Fruit fly (Drosophila melanogaster) whole organism, embryonic: Measurements from ENCODE around the gene CG16789.
A peak's percentile ranks its signal among the peaks of the same experiment; 100 is the strongest.

Experiments used
- Ada2b ChIP-seq: fragments of 200-800 bp; sonication (Bioruptor generic); IDR thresholded peaks from 2 replicates; pipeline ENCODE4 v1.3.6; 2022; ENCODE audit warnings: missing biosample characterization, missing genetic modification characterization
- Adf1 ChIP-seq: fragments of 200-800 bp; sonication (Bioruptor generic); IDR thresholded peaks from 2 replicates; pipeline ENCODE4 v1.3.6; 2022; ENCODE audit warnings: missing biosample characterization, missing genetic modification characterization
- Aef1 ChIP-seq: fragments of 200-800 bp; sonication (Bioruptor generic); IDR thresholded peaks from 3 replicates; pipeline ENCODE4 v1.3.6; 2022; ENCODE audit warnings: missing biosample characterization, missing genetic modification characterization
- Awh ChIP-seq: fragments of 200-800 bp; sonication (Bioruptor generic); IDR thresholded peaks from 2 replicates; pipeline ENCODE4, ENCODE4 v1.3.6; 2022; ENCODE audit warnings: missing biosample characterization, missing genetic modification characterization
- Bdp1 ChIP-seq: fragments of 200-800 bp; sonication (Bioruptor generic); optimal IDR thresholded peaks from 3 replicates; lab custom pipeline; 2016; ENCODE audit warnings: missing biosample characterization, missing genetic modification characterization
- Bgb ChIP-seq: fragments of 200-800 bp; sonication (Bioruptor generic); IDR thresholded peaks from 2 replicates; pipeline ENCODE4 v1.3.6; 2022; ENCODE audit warnings: missing biosample characterization, missing genetic modification characterization; ENCODE audit not compliant: partially characterized antibody
- Blimp-1 ChIP-seq: fragments of 200-800 bp; sonication (Bioruptor generic); optimal IDR thresholded peaks from 3 replicates; lab custom pipeline; 2018; ENCODE audit warnings: missing biosample characterization, missing genetic modification characterization, mild to moderate bottlenecking, moderate library complexity, missing genetic modification reagents
- C15 ChIP-seq: fragments of 200-800 bp; sonication (Bioruptor generic); IDR thresholded peaks from 3 replicates; pipeline ENCODE4 v1.3.6; 2022; ENCODE audit warnings: missing biosample characterization, missing genetic modification characterization
- CG10321 ChIP-seq: fragments of 200-800 bp; sonication (Bioruptor generic); IDR thresholded peaks from 2 replicates; pipeline ENCODE4 v1.3.6; 2022; ENCODE audit warnings: missing biosample characterization, missing genetic modification characterization
- CG10654 ChIP-seq: fragments of 200-800 bp; sonication (Bioruptor generic); optimal IDR thresholded peaks from 2 replicates; lab custom pipeline; 2016; ENCODE audit warnings: missing biosample characterization, missing genetic modification characterization
- CG12219 ChIP-seq: fragments of 200-800 bp; sonication (Bioruptor generic); optimal IDR thresholded peaks from 3 replicates; lab custom pipeline; 2018; ENCODE audit warnings: missing biosample characterization, mild to moderate bottlenecking, missing genetic modification characterization
- CG12299 ChIP-seq: fragments of 200-800 bp; sonication (Bioruptor generic); optimal IDR thresholded peaks from 2 replicates; lab custom pipeline; 2018; ENCODE audit warnings: missing biosample characterization, mild to moderate bottlenecking, missing genetic modification characterization
- CG12391 ChIP-seq: fragments of 200-800 bp; sonication (Bioruptor generic); optimal IDR thresholded peaks from 3 replicates; lab custom pipeline; 2018; ENCODE audit warnings: missing biosample characterization, mild to moderate bottlenecking, missing genetic modification characterization, moderate library complexity
- CG13296 ChIP-seq: fragments of 200-800 bp; sonication (Bioruptor generic); optimal IDR thresholded peaks from 3 replicates; lab custom pipeline; 2018; ENCODE audit warnings: missing biosample characterization, mild to moderate bottlenecking, missing genetic modification characterization
- CG15011 ChIP-seq: fragments of 200-800 bp; sonication (Bioruptor generic); optimal IDR thresholded peaks from 3 replicates; lab custom pipeline; 2018; ENCODE audit warnings: missing biosample characterization, mild to moderate bottlenecking, missing genetic modification characterization
- CG15479 ChIP-seq: fragments of 200-800 bp; sonication (Bioruptor generic); optimal IDR thresholded peaks from 3 replicates; lab custom pipeline; 2019; ENCODE audit warnings: missing biosample characterization, mild to moderate bottlenecking, missing genetic modification characterization, moderate library complexity
- CG16815 ChIP-seq: fragments of 200-800 bp; sonication (Bioruptor generic); optimal IDR thresholded peaks from 3 replicates; lab custom pipeline; 2017; ENCODE audit warnings: missing biosample characterization, mild to moderate bottlenecking, missing genetic modification characterization
- CG17361 ChIP-seq: fragments of 200-800 bp; sonication (Bioruptor generic); IDR thresholded peaks from 3 replicates; pipeline ENCODE4 v1.3.6; 2022; ENCODE audit warnings: missing biosample characterization, missing genetic modification characterization
- CG18262 ChIP-seq: fragments of 200-800 bp; optimal IDR thresholded peaks from 3 replicates; lab custom pipeline; 2019; ENCODE audit warnings: missing biosample characterization, mild to moderate bottlenecking, missing genetic modification characterization, moderate library complexity
- CG18476 ChIP-seq: fragments of 200-800 bp; sonication (Bioruptor generic); optimal IDR thresholded peaks from 2 replicates; lab custom pipeline; 2016; ENCODE audit warnings: missing biosample characterization, mild to moderate bottlenecking, missing genetic modification characterization
- CG3407 ChIP-seq: fragments of 200-800 bp; sonication (Bioruptor generic); optimal IDR thresholded peaks from 2 replicates; lab custom pipeline; 2018; ENCODE audit warnings: missing biosample characterization, mild to moderate bottlenecking, missing genetic modification characterization
- CG34224 ChIP-seq: fragments of 200-800 bp; sonication (Bioruptor generic); IDR thresholded peaks from 3 replicates; pipeline ENCODE4 v1.3.6; 2022; ENCODE audit warnings: missing biosample characterization, missing genetic modification characterization; ENCODE audit not compliant: partially characterized antibody
- CG43689 ChIP-seq: fragments of 200-800 bp; sonication (Bioruptor generic); IDR thresholded peaks from 2 replicates; pipeline ENCODE4 v1.3.6; 2022; ENCODE audit warnings: missing biosample characterization, missing genetic modification characterization
- CG7745 ChIP-seq: fragments of 200-800 bp; sonication (Bioruptor generic); optimal IDR thresholded peaks from 2 replicates; lab custom pipeline; 2018; ENCODE audit warnings: missing biosample characterization, mild to moderate bottlenecking, missing genetic modification characterization, moderate library complexity
- CG8765 ChIP-seq: fragments of 200-800 bp; sonication (Bioruptor generic); IDR thresholded peaks from 2 replicates; pipeline ENCODE4 v1.3.6; 2022; ENCODE audit warnings: missing biosample characterization, missing genetic modification characterization
- CG9797 ChIP-seq: fragments of 200-800 bp; sonication (Bioruptor generic); optimal IDR thresholded peaks from 3 replicates; lab custom pipeline; 2018; ENCODE audit warnings: missing biosample characterization, mild to moderate bottlenecking, missing genetic modification characterization
- CkIIα-i1 ChIP-seq: fragments of 200-800 bp; sonication (Bioruptor generic); IDR thresholded peaks from 2 replicates; pipeline ENCODE4 v1.3.6; 2022; ENCODE audit warnings: missing biosample characterization, missing genetic modification characterization
- Deaf1 ChIP-seq: fragments of 200-800 bp; optimal IDR thresholded peaks from 3 replicates; lab custom pipeline; 2019; ENCODE audit warnings: missing biosample characterization, mild to moderate bottlenecking, missing genetic modification characterization, moderate library complexity
- Dek ChIP-seq: fragments of 200-800 bp; sonication (Bioruptor generic); optimal IDR thresholded peaks from 3 replicates; lab custom pipeline; 2019; ENCODE audit warnings: missing biosample characterization, mild to moderate bottlenecking, missing genetic modification characterization, moderate library complexity
- Ets97D ChIP-seq: fragments of 200-800 bp; sonication (Bioruptor generic); optimal IDR thresholded peaks from 3 replicates; lab custom pipeline; 2016; ENCODE audit warnings: missing biosample characterization, missing genetic modification characterization
- Fer1 ChIP-seq: fragments of 200-800 bp; sonication (Bioruptor generic); optimal IDR thresholded peaks from 2 replicates; lab custom pipeline; 2017; ENCODE audit warnings: missing biosample characterization, mild to moderate bottlenecking, missing genetic modification characterization
- GATAe ChIP-seq: fragments of 200-800 bp; sonication (Bioruptor generic); conservative IDR thresholded peaks from 2 replicates; pipeline ENCODE4 v1.3.6; 2022; ENCODE audit warnings: missing biosample characterization, missing genetic modification characterization
- H2.0 ChIP-seq: fragments of 200-800 bp; sonication (Bioruptor generic); IDR thresholded peaks from 2 replicates; pipeline ENCODE4 v1.3.6; 2022; ENCODE audit warnings: missing biosample characterization, missing genetic modification characterization
- HLH4C ChIP-seq: fragments of 200-800 bp; sonication (Bioruptor generic); IDR thresholded peaks from 3 replicates; pipeline ENCODE4 v1.3.6; 2022; ENCODE audit warnings: missing biosample characterization, missing genetic modification characterization; ENCODE audit not compliant: partially characterized antibody
- Mes4 ChIP-seq: fragments of 200-800 bp; sonication (Bioruptor generic); optimal IDR thresholded peaks from 2 replicates; lab custom pipeline; 2016; ENCODE audit warnings: missing biosample characterization, missing genetic modification characterization
- Neu2 ChIP-seq: fragments of 200-800 bp; sonication (Bioruptor generic); optimal IDR thresholded peaks from 3 replicates; lab custom pipeline; 2016; ENCODE audit warnings: missing biosample characterization, missing genetic modification characterization, borderline replicate concordance
- Rfx ChIP-seq: fragments of 200-800 bp; sonication (Bioruptor generic); IDR thresholded peaks from 2 replicates; pipeline ENCODE4 v1.3.6; 2022; ENCODE audit warnings: missing biosample characterization, missing genetic modification characterization
- bowl ChIP-seq: fragments of 200-800 bp; sonication (Bioruptor generic); IDR thresholded peaks from 2 replicates; pipeline ENCODE4 v1.3.6; 2022; ENCODE audit warnings: missing biosample characterization, missing genetic modification characterization
- chinmo ChIP-seq: fragments of 200-800 bp; sonication (Bioruptor generic); IDR thresholded peaks from 4 replicates; pipeline ENCODE4 v1.3.6; 2022; ENCODE audit warnings: missing biosample characterization, missing genetic modification characterization; ENCODE audit not compliant: partially characterized antibody
- chm ChIP-seq: fragments of 200-800 bp; sonication (Bioruptor generic); IDR thresholded peaks from 2 replicates; pipeline ENCODE4 v1.3.6; 2022; ENCODE audit warnings: missing biosample characterization, missing genetic modification characterization
- corto ChIP-seq: fragments of 200-800 bp; sonication (Bioruptor generic); optimal IDR thresholded peaks from 2 replicates; lab custom pipeline; 2016; ENCODE audit warnings: missing biosample characterization, mild to moderate bottlenecking, missing genetic modification characterization, moderate library complexity
- danr ChIP-seq: fragments of 200-800 bp; sonication (Bioruptor generic); IDR thresholded peaks from 2 replicates; pipeline ENCODE4 v1.3.6; 2022; ENCODE audit warnings: missing biosample characterization, missing genetic modification characterization
- dimm ChIP-seq: fragments of 200-800 bp; sonication (Bioruptor generic); IDR thresholded peaks from 2 replicates; pipeline ENCODE4 v1.3.6; 2022; ENCODE audit warnings: missing biosample characterization, missing genetic modification characterization
- dmrt11E ChIP-seq: fragments of 200-800 bp; sonication (Bioruptor generic); optimal IDR thresholded peaks from 3 replicates; lab custom pipeline; 2018; ENCODE audit warnings: missing biosample characterization, mild to moderate bottlenecking, missing genetic modification characterization, moderate library complexity
- eve ChIP-seq, 2 experiments: fragments of >200 bp; optimal IDR thresholded peaks; 2 replicates each; lab custom pipeline; 2017; ENCODE audit warnings: missing biosample characterization in 2 of 2, missing genetic modification characterization in 2 of 2
- gcm2 ChIP-seq: fragments of 200-800 bp; sonication (Bioruptor generic); optimal IDR thresholded peaks from 2 replicates; lab custom pipeline; 2016; ENCODE audit warnings: missing biosample characterization, missing genetic modification characterization
- ken ChIP-seq: fragments of 200-800 bp; sonication (Bioruptor generic); IDR thresholded peaks from 3 replicates; pipeline ENCODE4 v1.3.6; 2022; ENCODE audit warnings: missing biosample characterization, missing genetic modification characterization
- lbe ChIP-seq: fragments of 200-800 bp; sonication (Bioruptor generic); optimal IDR thresholded peaks from 2 replicates; lab custom pipeline; 2016; ENCODE audit warnings: missing biosample characterization, mild to moderate bottlenecking, missing genetic modification characterization
- p53 ChIP-seq: fragments of 200-800 bp; sonication (Bioruptor generic); optimal IDR thresholded peaks from 2 replicates; lab custom pipeline; 2016; ENCODE audit warnings: missing biosample characterization, missing genetic modification characterization
- pita ChIP-seq: fragments of 200-800 bp; sonication (Bioruptor generic); optimal IDR thresholded peaks from 2 replicates; lab custom pipeline; 2017; ENCODE audit warnings: missing biosample characterization, mild to moderate bottlenecking, missing genetic modification characterization
- ttk ChIP-seq: fragments of 200-800 bp; sonication (Bioruptor generic); IDR thresholded peaks from 2 replicates; pipeline ENCODE4 v2.1.2; 2022; ENCODE audit warnings: missing biosample characterization, missing genetic modification characterization
- vnd ChIP-seq: fragments of 200-800 bp; sonication (Bioruptor generic); IDR thresholded peaks from 3 replicates; pipeline ENCODE4 v1.3.6; 2022; ENCODE audit warnings: missing biosample characterization, missing genetic modification characterization; ENCODE audit not compliant: partially characterized antibody

CG16789 gene

DNA sequence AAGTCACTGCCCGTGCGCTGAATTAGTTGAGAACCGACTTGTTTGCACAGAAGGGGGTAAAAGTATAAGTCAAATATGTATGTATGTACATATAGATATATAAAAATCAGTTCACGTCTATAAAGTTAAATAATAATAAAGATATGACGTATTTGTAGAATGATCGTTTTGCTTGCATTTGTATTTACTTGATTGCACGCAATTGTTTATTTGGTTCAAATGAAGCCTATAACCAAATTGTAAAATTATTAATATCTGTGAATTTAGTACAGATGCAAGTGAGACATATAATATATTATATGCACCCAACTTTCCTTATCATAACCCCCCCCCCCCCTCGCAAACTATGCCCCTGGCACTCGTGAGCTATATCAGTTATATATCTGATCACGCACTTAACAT, 34.6 kb downstream of the CG16789 start (continued):
- no peak for TF ChIP-seq Ada2b (GFP tag; lab: Robert Waterston, UW)
- TF ChIP-seq Awh (GFP tag; lab: Robert Waterston, UW) = no peak
- no peak for TF ChIP-seq Bgb (GFP tag; lab: Robert Waterston, UW)
- TF ChIP-seq CG12219 = no peak
- no peak for TF ChIP-seq Adf1 (GFP tag; lab: Robert Waterston, UW)
- no peak for TF ChIP-seq vnd (GFP tag; lab: Robert Waterston, UW)
- no peak for TF ChIP-seq HLH4C
- TF ChIP-seq corto (GFP tag; lab: Kevin White, UChicago) = no peak
- peak; percentile 69 for TF ChIP-seq CG17361 (GFP tag; lab: Robert Waterston, UW)
- peak; percentile 72 for TF ChIP-seq CG15011
- no peak for TF ChIP-seq CG10654 (GFP tag; lab: Kevin White, UChicago)
- no peak for TF ChIP-seq CG9797
- TF ChIP-seq CG18262 = peak; percentile 56
- TF ChIP-seq chm (GFP tag; lab: Robert Waterston, UW) = no peak
- peak; percentile 26; the same call in 1 of the 3 replicates for TF ChIP-seq Aef1 (GFP tag; lab: Robert Waterston, UW)
- no peak for TF ChIP-seq C15 (GFP tag; lab: Robert Waterston, UW)
- no peak for TF ChIP-seq CG18476 (GFP tag; lab: Kevin White, UChicago)
- no peak for TF ChIP-seq CG12299
- TF ChIP-seq p53 (GFP tag; lab: Kevin White, UChicago) = no peak
- no peak for TF ChIP-seq CG10321 (GFP tag; lab: Robert Waterston, UW)
- no peak for TF ChIP-seq ttk (GFP tag; lab: Robert Waterston, UW)
- no peak for TF ChIP-seq CG15479 (GFP tag; lab: Kevin White, UChicago)
- TF ChIP-seq CG16815 (GFP tag; lab: Kevin White, UChicago) = peak; percentile 12
- TF ChIP-seq CG3407 (GFP tag; lab: Kevin White, UChicago) = peak; percentile 37
- TF ChIP-seq CkIIα-i1 (GFP tag; lab: Robert Waterston, UW) = no peak
- no peak for TF ChIP-seq CG34224 (GFP tag; lab: Robert Waterston, UW)
- TF ChIP-seq dimm (GFP tag; lab: Robert Waterston, UW) = no peak
- TF ChIP-seq Neu2 = no peak
- no peak for TF ChIP-seq lbe
- peak; percentile 22 for TF ChIP-seq CG12391 (tag; lab: Kevin White, UChicago)
- no peak for TF ChIP-seq Ets97D (GFP tag; lab: Kevin White, UChicago)
- no peak for TF ChIP-seq Bdp1 (GFP tag; lab: Kevin White, UChicago)
- TF ChIP-seq CG13296 = peak; percentile 33
- TF ChIP-seq bowl = no peak
- TF ChIP-seq pita (GFP tag; lab: Kevin White, UChicago) = no peak
- TF ChIP-seq ken (GFP tag; lab: Robert Waterston, UW) = no peak
- TF ChIP-seq GATAe (GFP tag; lab: Robert Waterston, UW) = no peak
- no peak for TF ChIP-seq gcm2 (GFP tag; lab: Kevin White, UChicago)
- TF ChIP-seq CG8765 (GFP tag; lab: Robert Waterston, UW) = no peak
- no peak for TF ChIP-seq danr (GFP tag; lab: Robert Waterston, UW)
- TF ChIP-seq CG43689 (GFP tag; lab: Robert Waterston, UW) = no peak
- peak; percentile 39 for TF ChIP-seq dmrt11E (tag; lab: Kevin White, UChicago)
- no peak for TF ChIP-seq H2.0
- TF ChIP-seq Rfx = no peak
- peak; percentile 36 for TF ChIP-seq Deaf1 (tag; lab: Kevin White, UChicago)
- no peak for TF ChIP-seq Mes4
- TF ChIP-seq chinmo (GFP tag; lab: Robert Waterston, UW) = no peak
- TF ChIP-seq CG7745 (tag; lab: Kevin White, UChicago) = no peak
- TF ChIP-seq Dek (tag; lab: Kevin White, UChicago) = no peak
- peak; percentile 68 for TF ChIP-seq Fer1 (GFP tag; lab: Kevin White, UChicago)
- TF ChIP-seq Blimp-1 (GFP tag; lab: Kevin White, UChicago) = peak; percentile 41
- TF ChIP-seq eve (GFP tag; optimal IDR thresholded peaks at IDR 0.05; lab: Kevin White, UChicago) = no peak
